Fruit fly (Drosophila melanogaster): Measurements from ENCODE around the gene SWIP.

SWIP gene

dm6 chrX:16281717-16282529, 31.6 kb upstream of the SWIP start (continued):
- TF ChIP-seq CG31224 (GFP tag; IDR thresholded peaks at IDR 0.05) (no peak), ind (GFP tag; optimal IDR thresholded peaks at IDR 0.05) (no peak), CG2889 (GFP tag; IDR thresholded peaks at IDR 0.05) (no peak), prd (optimal IDR thresholded peaks at IDR 0.05) (no peak), prd (GFP tag; IDR thresholded peaks at IDR 0.05) (no peak), CG32767 (GFP tag; IDR thresholded peaks at IDR 0.05) (peak; percentile 56; the same call in 1 of the 2 replicates), CG5953 (GFP tag; IDR thresholded peaks at IDR 0.05) (no peak), vfl (GFP tag; optimal IDR thresholded peaks at IDR 0.05) (no peak), exex (tag; optimal IDR thresholded peaks at IDR 0.05) (peak; percentile 88), pan (optimal IDR thresholded peaks at IDR 0.05) (no peak), pan (GFP tag; optimal IDR thresholded peaks at IDR 0.05 in 1 of 2, IDR thresholded peaks at IDR 0.05 in 1 of 2) (no peak), CG17361 (GFP tag; IDR thresholded peaks at IDR 0.05) (no peak), schlank (tag; optimal IDR thresholded peaks at IDR 0.05) (no peak), Hmr (GFP tag; optimal IDR thresholded peaks at IDR 0.05) (peak; percentile 15), jumu (GFP tag; optimal IDR thresholded peaks at IDR 0.05) (no peak), en (GFP tag; optimal IDR thresholded peaks at IDR 0.05) (no peak), crol (GFP tag; IDR thresholded peaks at IDR 0.05) (peak; percentile 93), NFAT (GFP tag; IDR thresholded peaks at IDR 0.05) (no peak), CG14860 (GFP tag; IDR thresholded peaks at IDR 0.05; ENCODE audit: partially characterized antibody) (no peak), CG10462 (GFP tag; optimal IDR thresholded peaks at IDR 0.05) (no peak), CG32532 (GFP tag; IDR thresholded peaks at IDR 0.05) (no peak), CG30403 (GFP tag; optimal IDR thresholded peaks at IDR 0.05) (no peak), CG2678 (tag; optimal IDR thresholded peaks at IDR 0.05) (no peak), H2.0 (GFP tag; IDR thresholded peaks at IDR 0.05) (no peak), dati (GFP tag; IDR thresholded peaks at IDR 0.05) (no peak), oc (tag; optimal IDR thresholded peaks at IDR 0.05) (peak; percentile 24), cwo (GFP tag; optimal IDR thresholded peaks at IDR 0.05) (peak; percentile 43), trh (GFP tag; optimal IDR thresholded peaks at IDR 0.05) (no peak), Hey (tag; optimal IDR thresholded peaks at IDR 0.05) (peak; percentile 62), Taf1 (GFP tag; IDR thresholded peaks at IDR 0.05) (no peak), sens-2 (GFP tag; IDR thresholded peaks at IDR 0.05) (no peak), rib (GFP tag; IDR thresholded peaks at IDR 0.05) (peak; percentile 63), CG7357 (GFP tag; IDR thresholded peaks at IDR 0.05) (no peak), fru (optimal IDR thresholded peaks at IDR 0.05) (no peak), Hr78 (GFP tag; optimal IDR thresholded peaks at IDR 0.05) (peak in 1 of 2 experiments; percentile 68), ranshi (GFP tag; IDR thresholded peaks at IDR 0.05) (no peak), D (optimal IDR thresholded peaks at IDR 0.05) (no peak), D (GFP tag; optimal IDR thresholded peaks at IDR 0.05) (no peak), CG13624 (GFP tag; optimal IDR thresholded peaks at IDR 0.05) (peak; percentile 3), CG4328 (GFP tag; optimal IDR thresholded peaks at IDR 0.05) (peak; percentile 11), ci (GFP tag; IDR thresholded peaks at IDR 0.05) (no peak), CG11504 (tag; optimal IDR thresholded peaks at IDR 0.05) (no peak), dimm (GFP tag; IDR thresholded peaks at IDR 0.05) (no peak), ab (GFP tag; optimal IDR thresholded peaks at IDR 0.05) (no peak), Bgb (GFP tag; IDR thresholded peaks at IDR 0.05; ENCODE audit: partially characterized antibody) (peak; percentile 26; the same call in 1 of the 2 replicates), sob (GFP tag; IDR thresholded peaks at IDR 0.05) (0 out of 2 replicates have a peak, but pooled peaks have one; percentile 23), Med (GFP tag) (peak; percentile 69), CG14050 (GFP tag; IDR thresholded peaks at IDR 0.05) (no peak), CG10565 (GFP tag; optimal IDR thresholded peaks at IDR 0.05) (no peak), unpg (GFP tag; optimal IDR thresholded peaks at IDR 0.05) (no peak), toy (GFP tag; IDR thresholded peaks at IDR 0.05) (no peak), wdn (GFP tag; IDR thresholded peaks at IDR 0.05) (no peak)
